Worm (Caenorhabditis elegans): ENCODE measurements around the gene T04C12.33.

DNA sequence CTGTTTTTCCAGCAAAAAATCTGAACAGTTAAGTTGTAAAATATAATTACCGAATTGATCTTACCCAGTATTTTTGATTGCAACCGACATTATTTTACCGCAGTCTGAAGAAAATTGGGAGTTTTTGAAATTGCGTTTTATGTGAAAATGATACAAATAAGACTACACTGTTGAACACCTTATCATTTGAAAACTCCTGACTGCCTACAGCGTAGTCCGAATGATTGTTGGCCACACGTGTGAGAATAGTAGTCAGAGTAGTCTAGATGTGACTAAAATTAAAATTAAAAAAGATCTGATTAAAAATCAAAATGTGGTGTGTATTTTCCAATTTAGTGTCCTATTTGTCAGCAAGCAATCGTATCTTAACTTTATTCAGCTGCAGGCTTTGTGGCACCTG, 5.3 kb upstream of the T04C12.33 start, which contains the start of gene dhs-18:
- TF ChIP-seq elt-3 (tag; optimal IDR thresholded peaks at IDR 0.05): no peak
- no peak for TF ChIP-seq R02D3.7 (tag; optimal IDR thresholded peaks at IDR 0.05)
- no peak for TF ChIP-seq aly-2 (tag; optimal IDR thresholded peaks at IDR 0.05)
- no peak for TF ChIP-seq unc-39 (tag; optimal IDR thresholded peaks at IDR 0.05)
- no peak for TF ChIP-seq nhr-25 (tag; optimal IDR thresholded peaks at IDR 0.05)
- TF ChIP-seq nhr-237 (tag; optimal IDR thresholded peaks at IDR 0.05): no peak
- TF ChIP-seq ztf-11 (tag; optimal IDR thresholded peaks at IDR 0.05): no peak
- no peak for TF ChIP-seq tbx-2 (tag; optimal IDR thresholded peaks at IDR 0.05)
- TF ChIP-seq lin-39 (tag; optimal IDR thresholded peaks at IDR 0.05): no peak
- no peak for TF ChIP-seq skn-1 (tag; optimal IDR thresholded peaks at IDR 0.05)
- TF ChIP-seq pha-4 (tag; optimal IDR thresholded peaks at IDR 0.05): no peak
- TF ChIP-seq elt-1 (tag; optimal IDR thresholded peaks at IDR 0.05): no peak
- no peak for TF ChIP-seq ZK546.5 (tag; optimal IDR thresholded peaks at IDR 0.05)
- no peak for TF ChIP-seq fkh-10 (GFP tag; optimal IDR thresholded peaks at IDR 0.05)

Measured in whole organism, L3 larva.